Worm (Caenorhabditis elegans) whole organism, L3 larva: ENCODE measurements around the gene Y67H2A.2.

Experiments used
- R02D3.7 ChIP-seq: fragments of 150-350 bp; optimal IDR thresholded peaks from 2 replicates; lab custom pipeline; 2014; ENCODE audit warnings: missing biosample characterization, missing genetic modification characterization
- ZK546.5 ChIP-seq: sonication (generic microtip); optimal IDR thresholded peaks from 2 replicates; lab custom pipeline; 2017; ENCODE audit warnings: missing biosample characterization, missing genetic modification characterization
- aly-2 ChIP-seq: fragments of 150-350 bp; optimal IDR thresholded peaks from 2 replicates; lab custom pipeline; 2014; ENCODE audit warnings: missing biosample characterization, missing genetic modification characterization
- ama-1 ChIP-seq: fragments of 150-350 bp; optimal IDR thresholded peaks from 2 replicates; lab custom pipeline; 2018
- ceh-16 ChIP-seq: sonication (generic microtip); optimal IDR thresholded peaks from 2 replicates; lab custom pipeline; 2017; ENCODE audit warnings: missing biosample characterization, missing genetic modification characterization
- ceh-28 ChIP-seq: fragments of 150-350 bp; optimal IDR thresholded peaks from 2 replicates; lab custom pipeline; 2014; ENCODE audit warnings: missing biosample characterization, missing genetic modification reagents, missing genetic modification characterization
- ceh-82 ChIP-seq: fragments of 150-350 bp; optimal IDR thresholded peaks from 2 replicates; lab custom pipeline; 2014; ENCODE audit warnings: missing biosample characterization, missing genetic modification characterization
- ceh-9 ChIP-seq: sonication (generic microtip); optimal IDR thresholded peaks from 2 replicates; lab custom pipeline; 2018; ENCODE audit warnings: missing biosample characterization, missing genetic modification characterization
- daf-12 ChIP-seq: fragments of 150-350 bp; optimal IDR thresholded peaks from 2 replicates; lab custom pipeline; 2014; ENCODE audit warnings: missing biosample characterization, missing genetic modification reagents, missing genetic modification characterization
- egl-27 ChIP-seq: sonication (generic microtip); optimal IDR thresholded peaks from 4 replicates; lab custom pipeline; 2017; ENCODE audit warnings: missing biosample characterization, missing genetic modification reagents, missing genetic modification characterization
- egl-5 ChIP-seq: fragments of 150-350 bp; optimal IDR thresholded peaks from 2 replicates; lab custom pipeline; 2017; ENCODE audit warnings: missing biosample characterization, missing genetic modification reagents, missing genetic modification characterization, inconsistent platforms
- elt-1 ChIP-seq: fragments of 150-350 bp; optimal IDR thresholded peaks from 2 replicates; lab custom pipeline; 2014; ENCODE audit warnings: missing biosample characterization, missing genetic modification characterization
- elt-2 ChIP-seq: sonication (generic microtip); optimal IDR thresholded peaks from 2 replicates; lab custom pipeline; 2016; ENCODE audit warnings: missing genetic modification reagents, mild to moderate bottlenecking, missing genetic modification characterization, missing compliant biosample characterization
- elt-3 ChIP-seq, 3 experiments: fragments of 150-350 bp in 1 of 3; sonication (generic microtip) in 2 of 3; optimal IDR thresholded peaks; 2 replicates in 2 of 3; 4 replicates in 1 of 3; lab custom pipeline; 2014 to 2017; ENCODE audit warnings: missing biosample characterization in 3 of 3, missing genetic modification characterization in 3 of 3
- eor-1 ChIP-seq, 2 experiments: fragments of 150-350 bp; optimal IDR thresholded peaks; 2 replicates each; lab custom pipeline; 2014 to 2018; ENCODE audit warnings: missing biosample characterization in 2 of 2, missing genetic modification characterization in 2 of 2
- fkh-10 ChIP-seq: sonication (generic microtip); optimal IDR thresholded peaks from 2 replicates; lab custom pipeline; 2017; ENCODE audit warnings: missing biosample characterization, missing genetic modification reagents, missing genetic modification characterization
- fkh-2 ChIP-seq: fragments of 150-350 bp; optimal IDR thresholded peaks from 2 replicates; lab custom pipeline; 2014; ENCODE audit warnings: missing biosample characterization, missing genetic modification reagents, missing genetic modification characterization
- fos-1 ChIP-seq: fragments of 150-350 bp; optimal IDR thresholded peaks from 2 replicates; lab custom pipeline; 2014; ENCODE audit warnings: missing biosample characterization, missing genetic modification characterization
- hmg-11 ChIP-seq: sonication (generic microtip); optimal IDR thresholded peaks from 2 replicates; lab custom pipeline; 2016; ENCODE audit warnings: missing genetic modification characterization, missing compliant biosample characterization
- jun-1 ChIP-seq: fragments of 150-350 bp; optimal IDR thresholded peaks from 2 replicates; lab custom pipeline; 2014; ENCODE audit warnings: missing biosample characterization, missing genetic modification reagents, missing genetic modification characterization
- lin-15B ChIP-seq: fragments of 150-350 bp; optimal IDR thresholded peaks from 2 replicates; lab custom pipeline; 2014; ENCODE audit warnings: missing biosample characterization, missing genetic modification characterization
- lin-39 ChIP-seq: fragments of 150-350 bp; optimal IDR thresholded peaks from 2 replicates; lab custom pipeline; 2018; ENCODE audit warnings: missing biosample characterization, missing genetic modification reagents, missing genetic modification characterization
- lsy-12 ChIP-seq: sonication (generic microtip); optimal IDR thresholded peaks from 2 replicates; lab custom pipeline; 2016; ENCODE audit warnings: mild to moderate bottlenecking, missing genetic modification characterization, missing compliant biosample characterization
- mdl-1 ChIP-seq: fragments of 150-350 bp; optimal IDR thresholded peaks from 2 replicates; lab custom pipeline; 2014; ENCODE audit warnings: missing biosample characterization, missing genetic modification characterization
- mml-1 ChIP-seq: fragments of 150-350 bp; sonication (generic microtip); optimal IDR thresholded peaks from 3 replicates; lab custom pipeline; 2014; ENCODE audit warnings: missing biosample characterization, missing genetic modification characterization
- nfya-1 ChIP-seq: sonication (generic microtip); optimal IDR thresholded peaks from 2 replicates; lab custom pipeline; 2017; ENCODE audit warnings: missing genetic modification characterization, mild to moderate bottlenecking, missing compliant biosample characterization, antibody characterized with exemption, moderate library complexity; ENCODE audit not compliant: insufficient read depth
- nhr-11 ChIP-seq: fragments of 150-350 bp; optimal IDR thresholded peaks from 2 replicates; lab custom pipeline; 2014; ENCODE audit warnings: missing biosample characterization, missing genetic modification characterization
- nhr-12 ChIP-seq: fragments of 150-350 bp; optimal IDR thresholded peaks from 2 replicates; lab custom pipeline; 2014; ENCODE audit warnings: missing biosample characterization, missing genetic modification characterization
- nhr-23 ChIP-seq: fragments of 150-350 bp; optimal IDR thresholded peaks from 2 replicates; lab custom pipeline; 2014; ENCODE audit warnings: missing biosample characterization, missing genetic modification reagents, missing genetic modification characterization
- nhr-237 ChIP-seq: fragments of 150-350 bp; optimal IDR thresholded peaks from 2 replicates; lab custom pipeline; 2014; ENCODE audit warnings: missing biosample characterization, missing genetic modification characterization
- nhr-25 ChIP-seq: sonication (generic microtip); optimal IDR thresholded peaks from 2 replicates; lab custom pipeline; 2017; ENCODE audit warnings: missing biosample characterization, missing genetic modification characterization
- nhr-28 ChIP-seq: fragments of 150-350 bp; optimal IDR thresholded peaks from 2 replicates; lab custom pipeline; 2014; ENCODE audit warnings: missing biosample characterization, missing genetic modification characterization
- nhr-43 ChIP-seq: sonication (generic microtip); optimal IDR thresholded peaks from 2 replicates; lab custom pipeline; 2016; ENCODE audit warnings: mild to moderate bottlenecking, missing genetic modification characterization, missing compliant biosample characterization; ENCODE audit not compliant: poor library complexity, severe bottlenecking
- nhr-67 ChIP-seq: fragments of 150-350 bp; optimal IDR thresholded peaks from 2 replicates; lab custom pipeline; 2014; ENCODE audit warnings: missing biosample characterization, missing genetic modification characterization
- nhr-76 ChIP-seq: fragments of 150-350 bp; sonication (generic microtip); optimal IDR thresholded peaks from 5 replicates; lab custom pipeline; 2014; ENCODE audit warnings: missing biosample characterization, missing genetic modification characterization
- nhr-77 ChIP-seq: fragments of 150-350 bp; optimal IDR thresholded peaks from 2 replicates; lab custom pipeline; 2014; ENCODE audit warnings: missing biosample characterization, missing genetic modification characterization
- pha-4 ChIP-seq: fragments of 150-350 bp; optimal IDR thresholded peaks from 2 replicates; lab custom pipeline; 2014; ENCODE audit warnings: missing biosample characterization, missing genetic modification reagents, missing genetic modification characterization
- pqm-1 ChIP-seq: fragments of 150-350 bp; optimal IDR thresholded peaks from 2 replicates; lab custom pipeline; 2017; ENCODE audit warnings: missing biosample characterization, missing genetic modification characterization, inconsistent platforms
- sea-2 ChIP-seq: fragments of 150-350 bp; sonication (generic microtip); optimal IDR thresholded peaks from 4 replicates; lab custom pipeline; 2014; ENCODE audit warnings: missing biosample characterization, missing genetic modification reagents, missing genetic modification characterization
- skn-1 ChIP-seq: fragments of 150-350 bp; optimal IDR thresholded peaks from 2 replicates; lab custom pipeline; 2014; ENCODE audit warnings: missing biosample characterization, missing genetic modification characterization
- snpc-4 ChIP-seq: fragments of 150-350 bp; optimal IDR thresholded peaks from 2 replicates; lab custom pipeline; 2014; ENCODE audit warnings: missing biosample characterization, missing genetic modification characterization
- tbx-2 ChIP-seq: sonication (generic microtip); optimal IDR thresholded peaks from 2 replicates; lab custom pipeline; 2016; ENCODE audit warnings: mild to moderate bottlenecking, missing genetic modification characterization, missing compliant biosample characterization
- unc-39 ChIP-seq: sonication (generic microtip); optimal IDR thresholded peaks from 4 replicates; lab custom pipeline; 2017; ENCODE audit warnings: missing biosample characterization, missing genetic modification characterization
- unc-62 ChIP-seq: fragments of 150-350 bp; sonication (generic microtip); optimal IDR thresholded peaks from 4 replicates; lab custom pipeline; 2014; ENCODE audit warnings: missing biosample characterization, missing genetic modification reagents, missing genetic modification characterization
- zag-1 ChIP-seq: fragments of 150-350 bp; optimal IDR thresholded peaks from 2 replicates; lab custom pipeline; 2014; ENCODE audit warnings: missing biosample characterization, missing genetic modification characterization
- ztf-11 ChIP-seq: fragments of 150-350 bp; optimal IDR thresholded peaks from 2 replicates; lab custom pipeline; 2014; ENCODE audit warnings: missing biosample characterization, missing genetic modification characterization
- ztf-4 ChIP-seq: fragments of 150-350 bp; optimal IDR thresholded peaks from 2 replicates; lab custom pipeline; 2014; ENCODE audit warnings: missing biosample characterization, missing genetic modification characterization

Gene Y67H2A.2

DNA sequence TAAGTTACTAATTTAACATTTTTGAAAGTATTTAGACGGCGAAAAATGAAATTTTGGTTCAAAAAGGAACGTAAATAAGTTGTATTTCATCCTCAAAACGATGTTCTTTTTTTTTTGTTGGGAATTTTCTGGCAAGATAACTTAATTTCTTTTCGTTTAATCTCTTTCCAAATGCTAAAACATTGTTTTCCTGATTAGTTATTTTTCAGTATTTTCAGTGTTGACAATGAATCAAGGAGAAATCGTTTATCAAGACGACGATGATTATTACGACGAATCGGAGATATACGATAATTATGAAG is 56.8 kb downstream of the Y67H2A.2 start, which contains the start of gene lin-54:
Gene lin-54, plus strand, starts transcription at position 203 of the 302 bp plus-strand sequence.
- TF ChIP-seq eor-1 (tag; optimal IDR thresholded peaks at IDR 0.05; lab: Kevin White, UChicago) (peak in 1 of 2 experiments; percentile 5), ceh-16 (tag; lab: Kevin White, UChicago) (no peak)

DNA sequence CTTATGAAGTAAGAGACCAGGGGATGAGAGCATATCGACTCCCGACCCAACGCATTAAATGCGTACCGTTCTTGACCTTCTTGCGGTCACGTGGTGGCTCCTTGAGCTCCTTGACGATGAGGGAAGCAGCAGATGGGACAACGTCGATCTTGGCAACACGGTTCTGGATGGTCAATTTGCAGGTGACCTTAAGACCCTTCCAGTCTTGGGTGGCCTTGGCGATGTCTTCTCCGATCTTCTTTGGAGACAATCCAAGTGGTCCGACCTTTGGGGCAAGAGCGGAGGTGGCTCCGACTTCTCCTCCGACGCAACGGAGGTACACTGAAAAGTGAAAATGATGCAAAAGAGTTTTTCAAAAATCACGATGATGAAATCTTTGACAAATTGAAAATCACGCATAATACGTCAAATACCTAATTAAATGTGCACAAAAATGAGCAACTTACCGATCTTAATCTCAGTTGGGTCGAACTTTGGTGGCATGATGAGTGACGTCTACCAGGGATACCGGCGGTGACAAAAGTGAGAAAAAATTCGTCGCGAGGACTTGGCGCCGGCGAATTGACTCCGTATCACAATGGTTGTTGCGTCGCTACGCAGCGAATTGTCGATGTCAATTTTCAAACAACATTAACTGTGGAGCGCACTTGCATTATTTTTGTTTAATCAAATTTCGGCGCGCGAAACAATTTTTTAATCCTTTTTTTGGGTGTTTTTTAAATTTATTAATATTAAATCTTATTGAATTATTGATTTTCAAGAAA is 57.4 kb downstream of the Y67H2A.2 start, which contains the start of gene rpl-12:
Gene rpl-12, minus strand, starts transcription at position 574 of the 764 bp plus-strand sequence.
- TF ChIP-seq tbx-2 (tag; lab: Kevin White, UChicago), result peak; percentile 96
- TF ChIP-seq nhr-237 (tag; lab: Kevin White, UChicago), result no peak
- peak; percentile 86 for TF ChIP-seq elt-1 (tag; lab: Kevin White, UChicago)
- peak; percentile 88 for TF ChIP-seq egl-27 (tag; lab: Kevin White, UChicago)
- TF ChIP-seq ceh-9, result no peak
- peak; percentile 91 for TF ChIP-seq hmg-11
- TF ChIP-seq pha-4 (tag; lab: Kevin White, UChicago), result peak; percentile 100
- peak; percentile 75 for TF ChIP-seq fos-1 (tag; lab: Kevin White, UChicago)
- TF ChIP-seq snpc-4 (tag; lab: Kevin White, UChicago), result peak; percentile 95
- peak; percentile 98 for TF ChIP-seq nhr-43 (tag; lab: Kevin White, UChicago)
- TF ChIP-seq nhr-12, result no peak
- peak; percentile 91 for TF ChIP-seq R02D3.7 (tag; lab: Kevin White, UChicago)
- TF ChIP-seq nhr-28 (tag; lab: Kevin White, UChicago), result peak; percentile 79
- TF ChIP-seq nhr-25 (tag; lab: Kevin White, UChicago), result peak; percentile 99
- TF ChIP-seq mdl-1 (tag; lab: Kevin White, UChicago), result peak; percentile 9
- TF ChIP-seq pqm-1, result peak; percentile 90
- peak; percentile 100 for TF ChIP-seq lin-39 (tag; lab: Kevin White, UChicago)
- peak; percentile 87 for TF ChIP-seq nhr-77 (tag; lab: Kevin White, UChicago)
- TF ChIP-seq eor-1 (tag; optimal IDR thresholded peaks at IDR 0.05; lab: Kevin White, UChicago), result no peak
- TF ChIP-seq jun-1 (tag; lab: Kevin White, UChicago), result peak; percentile 98
- TF ChIP-seq ceh-16 (tag; lab: Kevin White, UChicago), result peak; percentile 47
- TF ChIP-seq unc-39 (tag; lab: Kevin White, UChicago), result no peak
- peak; percentile 69 for TF ChIP-seq fkh-2 (tag; lab: Kevin White, UChicago)
- TF ChIP-seq nhr-76 (tag; lab: Kevin White, UChicago), result peak; percentile 72
- TF ChIP-seq unc-62 (GFP tag; lab: Kevin White, UChicago), result peak; percentile 92
- peak; percentile 91 for TF ChIP-seq elt-2 (tag; lab: Kevin White, UChicago)
- peak; percentile 98 for TF ChIP-seq nfya-1 (tag; lab: Kevin White, UChicago)
- no peak for TF ChIP-seq sea-2 (GFP tag; lab: Kevin White, UChicago)
- peak; percentile 92 for TF ChIP-seq ceh-28
- peak in 2 of 3 experiments; percentile 85 to 91 for TF ChIP-seq elt-3 (tag; optimal IDR thresholded peaks at IDR 0.05; lab: Kevin White, UChicago)
- peak; percentile 100 for TF ChIP-seq lin-15B (tag; lab: Kevin White, UChicago)
- no peak for TF ChIP-seq mml-1
- peak; percentile 89 for TF ChIP-seq ceh-82
- no peak for TF ChIP-seq nhr-67 (tag; lab: Kevin White, UChicago)
- TF ChIP-seq ZK546.5 (tag; lab: Kevin White, UChicago), result peak; percentile 74
- TF ChIP-seq aly-2 (tag; lab: Kevin White, UChicago), result peak; percentile 71
- peak; percentile 100 for TF ChIP-seq nhr-23 (tag; lab: Kevin White, UChicago)
- TF ChIP-seq nhr-11 (tag; lab: Kevin White, UChicago), result peak; percentile 95
- TF ChIP-seq daf-12 (tag; lab: Kevin White, UChicago), result peak; percentile 37
- peak; percentile 99 for TF ChIP-seq egl-5 (tag; lab: Kevin White, UChicago)
- TF ChIP-seq zag-1 (tag; lab: Kevin White, UChicago), result peak; percentile 67
- peak; percentile 99 for TF ChIP-seq fkh-10 (GFP tag; lab: Kevin White, UChicago)
- TF ChIP-seq ztf-11 (tag; lab: Kevin White, UChicago), result no peak
- TF ChIP-seq ztf-4 (tag; lab: Kevin White, UChicago), result peak; percentile 90
- TF ChIP-seq skn-1, result peak; percentile 96
- TF ChIP-seq ama-1, result peak; percentile 83
- peak; percentile 99 for TF ChIP-seq lsy-12 (tag; lab: Kevin White, UChicago)
